Fruit fly (Drosophila melanogaster): Measurements from ENCODE around the gene Ir100a.

Gene Ir100a

DNA sequence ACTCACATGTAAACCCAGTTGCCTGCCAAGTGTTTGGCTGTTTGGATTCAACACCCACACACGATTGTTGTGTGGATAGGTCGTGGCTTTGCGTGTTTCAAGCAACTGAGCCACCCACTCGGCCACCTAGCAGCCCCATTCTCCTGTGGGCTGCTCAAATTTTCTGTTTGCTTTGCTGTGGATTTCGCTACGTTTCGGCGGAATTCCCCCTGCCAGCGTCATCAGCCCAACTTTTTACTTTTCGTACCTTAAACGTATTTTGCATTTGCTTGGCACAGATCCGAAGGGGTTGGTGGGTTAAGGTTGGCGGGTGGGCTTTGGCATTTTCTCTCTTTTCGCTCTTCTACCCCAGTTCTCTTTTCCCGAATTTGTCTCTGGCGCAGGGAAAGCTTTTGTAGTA, 21.7 kb downstream of the Ir100a start (continued):
- TF ChIP-seq CG7357 (GFP tag; IDR thresholded peaks at IDR 0.05): no peak

DNA sequence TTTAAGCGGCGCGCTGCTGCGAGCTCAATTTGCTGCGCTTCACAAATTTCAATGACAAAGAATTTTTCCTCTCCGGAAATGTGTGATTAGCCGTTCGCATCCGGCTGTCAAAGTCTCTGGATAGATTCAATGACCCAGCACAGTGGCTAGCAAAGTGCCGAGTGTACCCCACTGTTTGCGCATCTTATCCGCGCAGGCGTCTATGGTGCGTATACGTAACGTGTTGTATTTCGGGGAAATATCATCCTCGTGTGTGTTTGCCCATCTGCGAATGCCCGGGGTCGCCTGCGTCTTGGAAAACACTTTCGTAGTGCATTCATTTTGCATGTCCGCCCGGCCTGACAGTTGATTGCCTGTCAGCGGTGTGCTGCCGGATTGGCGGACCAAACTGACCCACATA, 23.4 kb downstream of the Ir100a start:
- no peak for TF ChIP-seq Ptx1 (GFP tag; IDR thresholded peaks at IDR 0.05)
- TF ChIP-seq CG14667 (GFP tag; IDR thresholded peaks at IDR 0.05): no peak
- peak; percentile 9 for TF ChIP-seq CG18599 (GFP tag; optimal IDR thresholded peaks at IDR 0.05)
- TF ChIP-seq CG17361 (GFP tag; IDR thresholded peaks at IDR 0.05): no peak
- TF ChIP-seq CG10462 (GFP tag; optimal IDR thresholded peaks at IDR 0.05): no peak
- 0 out of 3 replicates have a peak, but pooled peaks have one; percentile 10 for TF ChIP-seq zen2 (GFP tag; IDR thresholded peaks at IDR 0.05; ENCODE audit: partially characterized antibody)
- TF ChIP-seq CG12942 (GFP tag; optimal IDR thresholded peaks at IDR 0.05): no peak
- TF ChIP-seq shn (GFP tag; optimal IDR thresholded peaks at IDR 0.05): no peak
- no peak for TF ChIP-seq CG2202 (tag; optimal IDR thresholded peaks at IDR 0.05)
- TF ChIP-seq abd-A (tag; optimal IDR thresholded peaks at IDR 0.05): peak; percentile 10
- no peak for TF ChIP-seq CG31365 (tag; optimal IDR thresholded peaks at IDR 0.05)
- no peak for TF ChIP-seq CG10267 (tag; optimal IDR thresholded peaks at IDR 0.05)
- TF ChIP-seq odd (GFP tag; optimal IDR thresholded peaks at IDR 0.05): no peak
- no peak for TF ChIP-seq stc (GFP tag; IDR thresholded peaks at IDR 0.05)
- TF ChIP-seq crol (GFP tag; IDR thresholded peaks at IDR 0.05): no peak
- TF ChIP-seq CG7271 (tag; optimal IDR thresholded peaks at IDR 0.05): no peak
- TF ChIP-seq Camta (GFP tag; optimal IDR thresholded peaks at IDR 0.05): no peak
- TF ChIP-seq usp (GFP tag; optimal IDR thresholded peaks at IDR 0.05): no peak
- TF ChIP-seq salm (tag; optimal IDR thresholded peaks at IDR 0.05): no peak
- 0 out of 4 replicates have a peak, but pooled peaks have one; percentile 16 for TF ChIP-seq chinmo (GFP tag; IDR thresholded peaks at IDR 0.05; ENCODE audit: partially characterized antibody)
- no peak for TF ChIP-seq Dip3 (GFP tag; optimal IDR thresholded peaks at IDR 0.05)
- no peak for TF ChIP-seq dan (GFP tag; IDR thresholded peaks at IDR 0.05)
- TF ChIP-seq CG30403 (GFP tag; optimal IDR thresholded peaks at IDR 0.05): no peak
- TF ChIP-seq her (GFP tag; optimal IDR thresholded peaks at IDR 0.05): no peak
- TF ChIP-seq Deaf1 (tag; optimal IDR thresholded peaks at IDR 0.05): peak; percentile 63
- TF ChIP-seq ewg (GFP tag; optimal IDR thresholded peaks at IDR 0.05): peak; percentile 58
- no peak for TF ChIP-seq bowl (GFP tag; IDR thresholded peaks at IDR 0.05)
- TF ChIP-seq CG3163 (GFP tag; optimal IDR thresholded peaks at IDR 0.05): no peak
- TF ChIP-seq nom (GFP tag; optimal IDR thresholded peaks at IDR 0.05): no peak
- peak; percentile 16 for TF ChIP-seq Ets97D (GFP tag; optimal IDR thresholded peaks at IDR 0.05)
- TF ChIP-seq D19A (tag; optimal IDR thresholded peaks at IDR 0.05): no peak
- no peak for TF ChIP-seq oc (tag; optimal IDR thresholded peaks at IDR 0.05)
- no peak for TF ChIP-seq sna (GFP tag; IDR thresholded peaks at IDR 0.05; ENCODE audit: partially characterized antibody)
- peak; percentile 44; the same call in 1 of the 2 replicates for TF ChIP-seq CG7372 (GFP tag; IDR thresholded peaks at IDR 0.05)
- TF ChIP-seq CG13296 (GFP tag; optimal IDR thresholded peaks at IDR 0.05): peak; percentile 0
- TF ChIP-seq fru (optimal IDR thresholded peaks at IDR 0.05): no peak
- no peak for TF ChIP-seq vnd (GFP tag; IDR thresholded peaks at IDR 0.05; ENCODE audit: partially characterized antibody)
- peak; percentile 16 for TF ChIP-seq lab (GFP tag; optimal IDR thresholded peaks at IDR 0.05)
- TF ChIP-seq lbe (GFP tag; optimal IDR thresholded peaks at IDR 0.05): no peak
- no peak for TF ChIP-seq ham (GFP tag; IDR thresholded peaks at IDR 0.05)
- TF ChIP-seq tio (GFP tag; optimal IDR thresholded peaks at IDR 0.05): no peak
- no peak for TF ChIP-seq CG2712 (tag; optimal IDR thresholded peaks at IDR 0.05)

All from whole organism, embryonic.